Fruit fly (Drosophila melanogaster): ENCODE data around the gene CG17378.

Gene CG17378

DNA sequence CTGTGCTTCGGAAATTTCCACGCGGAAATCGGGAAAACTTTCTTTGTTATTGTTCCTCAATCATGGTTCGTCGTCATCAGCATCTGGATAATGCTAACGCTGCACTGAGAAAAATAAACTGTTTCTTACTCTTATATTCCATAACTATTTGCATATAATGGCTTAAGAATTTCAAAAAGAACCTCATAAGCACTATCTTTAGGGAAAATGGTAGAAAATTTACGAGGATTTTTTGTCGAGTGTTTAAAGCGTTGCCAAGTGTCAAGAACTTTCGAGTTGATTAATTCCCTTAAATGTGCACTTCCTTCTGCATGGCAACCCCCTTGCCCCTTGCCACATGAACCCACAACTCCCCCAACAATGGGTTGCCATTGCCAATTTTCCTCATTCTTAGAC lies 14.1 kb downstream of the CG17378 start (continued):
- TF ChIP-seq luna (GFP tag; optimal IDR thresholded peaks at IDR 0.05) (peak; percentile 56), ab (GFP tag; optimal IDR thresholded peaks at IDR 0.05) (peak; percentile 14), CG6654 (GFP tag; optimal IDR thresholded peaks at IDR 0.05) (peak; percentile 44), dmrt11E (tag; optimal IDR thresholded peaks at IDR 0.05) (peak; percentile 30), Blimp-1 (GFP tag; optimal IDR thresholded peaks at IDR 0.05) (peak; percentile 78), Dbx (GFP tag; IDR thresholded peaks at IDR 0.05) (no peak), sc (optimal IDR thresholded peaks at IDR 0.05) (no peak), sc (GFP tag; optimal IDR thresholded peaks at IDR 0.05) (peak; percentile 65), CG31224 (GFP tag; IDR thresholded peaks at IDR 0.05) (no peak), CG14710 (tag; optimal IDR thresholded peaks at IDR 0.05) (peak; percentile 38), CG10321 (GFP tag; IDR thresholded peaks at IDR 0.05) (no peak), CG9817 (tag; optimal IDR thresholded peaks at IDR 0.05) (peak; percentile 12), wor (GFP tag; IDR thresholded peaks at IDR 0.05) (no peak), Asciz (GFP tag; optimal IDR thresholded peaks at IDR 0.05) (peak; percentile 46), disco-r (GFP tag; optimal IDR thresholded peaks at IDR 0.05) (no peak), CG15696 (tag; optimal IDR thresholded peaks at IDR 0.05) (no peak), CG1529 (GFP tag; optimal IDR thresholded peaks at IDR 0.05) (peak; percentile 44), hkb (optimal IDR thresholded peaks at IDR 0.05) (no peak), hkb (GFP tag; IDR thresholded peaks at IDR 0.05) (peak; percentile 48; the same call in 1 of the 2 replicates), CG16813 (GFP tag; IDR thresholded peaks at IDR 0.05; ENCODE audit: partially characterized antibody) (no peak), Sry-β (GFP tag; optimal IDR thresholded peaks at IDR 0.05) (no peak), Dll (GFP tag; IDR thresholded peaks at IDR 0.05; ENCODE audit: partially characterized antibody) (no peak), odd (GFP tag; optimal IDR thresholded peaks at IDR 0.05) (no peak), sisA (GFP tag; IDR thresholded peaks at IDR 0.05) (peak; percentile 53), CG3995 (GFP tag; optimal IDR thresholded peaks at IDR 0.05) (no peak), CoRest (tag; optimal IDR thresholded peaks at IDR 0.05) (peak; percentile 57), cato (GFP tag; optimal IDR thresholded peaks at IDR 0.05; ENCODE audit: borderline replicate concordance) (peak; percentile 2), Eip74EF (GFP tag; optimal IDR thresholded peaks at IDR 0.05) (peak in 1 of 2 experiments; percentile 75), Lim3 (GFP tag; IDR thresholded peaks at IDR 0.05) (no peak), CG17186 (GFP tag; optimal IDR thresholded peaks at IDR 0.05) (peak; percentile 32), CG7357 (GFP tag; IDR thresholded peaks at IDR 0.05) (no peak), CG7745 (tag; optimal IDR thresholded peaks at IDR 0.05) (no peak), HHEX (GFP tag; optimal IDR thresholded peaks at IDR 0.05) (peak; percentile 43), ind (GFP tag; optimal IDR thresholded peaks at IDR 0.05) (peak; percentile 52), cad (GFP tag; optimal IDR thresholded peaks at IDR 0.05) (no peak), Sry-δ (GFP tag; optimal IDR thresholded peaks at IDR 0.05) (peak; percentile 6), Lpt (GFP tag; optimal IDR thresholded peaks at IDR 0.05) (no peak), Meics (GFP tag; optimal IDR thresholded peaks at IDR 0.05) (peak; percentile 35), CG15269 (tag; optimal IDR thresholded peaks at IDR 0.05) (peak; percentile 11), CG17802 (tag; optimal IDR thresholded peaks at IDR 0.05) (peak; percentile 41), CG13775 (GFP tag; optimal IDR thresholded peaks at IDR 0.05) (peak; percentile 29), CG32767 (GFP tag; IDR thresholded peaks at IDR 0.05) (peak; percentile 9; the same call in 1 of the 2 replicates), Xbp1 (GFP tag; optimal IDR thresholded peaks at IDR 0.05) (peak; percentile 59), exex (tag; optimal IDR thresholded peaks at IDR 0.05) (no peak), CG10431 (GFP tag; optimal IDR thresholded peaks at IDR 0.05) (no peak), CG6689 (GFP tag; IDR thresholded peaks at IDR 0.05) (peak; percentile 64; the same call in 1 of the 2 replicates), Chrac-16 (GFP tag; optimal IDR thresholded peaks at IDR 0.05) (peak; percentile 23), bowl (GFP tag; IDR thresholded peaks at IDR 0.05) (no peak), CG30431 (GFP tag; optimal IDR thresholded peaks at IDR 0.05) (peak; percentile 46), CG16815 (GFP tag; optimal IDR thresholded peaks at IDR 0.05) (no peak), phol (tag; optimal IDR thresholded peaks at IDR 0.05) (peak; percentile 79)
